Fruit fly (Drosophila melanogaster): ENCODE measurements around the gene Glyp.
A peak's percentile ranks its signal among the peaks of the same experiment; 100 is the strongest.

Gene Glyp

dm6 chr2L:2173604-2174003, 43.0 kb downstream of the Glyp start:
- no peak for TF ChIP-seq CG17801 (GFP tag; optimal IDR thresholded peaks at IDR 0.05; ENCODE audit: partially characterized antibody)

dm6 chr2L:2175090-2175830, 44.6 kb downstream of the Glyp start:
- TF ChIP-seq CG17801 (GFP tag; optimal IDR thresholded peaks at IDR 0.05; ENCODE audit: partially characterized antibody), result peak; percentile 36

- TF ChIP-seq CG17801 (GFP tag; optimal IDR thresholded peaks at IDR 0.05; ENCODE audit: partially characterized antibody), result peak; percentile 45
Measured at dm6 chr2L:2175930-2176643, 45.5 kb downstream of the Glyp start.

dm6 chr2L:2177312-2177968, 46.8 kb downstream of the Glyp start:
- no peak for TF ChIP-seq CG17801 (GFP tag; optimal IDR thresholded peaks at IDR 0.05; ENCODE audit: partially characterized antibody)

dm6 chr2L:2177969-2178809, 47.6 kb downstream of the Glyp start, which contains the start of gene aop:
Gene aop (minus strand): TSS chr2L:2178754.
- TF ChIP-seq CG17801 (GFP tag; optimal IDR thresholded peaks at IDR 0.05; ENCODE audit: partially characterized antibody), result peak; percentile 55

- TF ChIP-seq CG17801 (GFP tag; optimal IDR thresholded peaks at IDR 0.05; ENCODE audit: partially characterized antibody), result no peak
Measured at dm6 chr2L:2178810-2179143, 48.2 kb downstream of the Glyp start.

- TF ChIP-seq CG17801 (GFP tag; optimal IDR thresholded peaks at IDR 0.05; ENCODE audit: partially characterized antibody), result no peak
Measured at dm6 chr2L:2179366-2179765, 48.8 kb downstream of the Glyp start.

- TF ChIP-seq CG17801 (GFP tag; optimal IDR thresholded peaks at IDR 0.05; ENCODE audit: partially characterized antibody), result no peak
Measured at dm6 chr2L:2180120-2180539, 49.5 kb downstream of the Glyp start.

- no peak for TF ChIP-seq CG17801 (GFP tag; optimal IDR thresholded peaks at IDR 0.05; ENCODE audit: partially characterized antibody)
Measured at dm6 chr2L:2180665-2181064, 50.1 kb downstream of the Glyp start.

- TF ChIP-seq CG17801 (GFP tag; optimal IDR thresholded peaks at IDR 0.05; ENCODE audit: partially characterized antibody), result no peak
Measured at dm6 chr2L:2181971-2182643, 51.5 kb downstream of the Glyp start.

dm6 chr2L:2182735-2183340, 52.2 kb downstream of the Glyp start:
- no peak for TF ChIP-seq CG17801 (GFP tag; optimal IDR thresholded peaks at IDR 0.05; ENCODE audit: partially characterized antibody)

dm6 chr2L:2184129-2184528, 53.5 kb downstream of the Glyp start:
- TF ChIP-seq CG17801 (GFP tag; optimal IDR thresholded peaks at IDR 0.05; ENCODE audit: partially characterized antibody), result no peak

- TF ChIP-seq CG17801 (GFP tag; optimal IDR thresholded peaks at IDR 0.05; ENCODE audit: partially characterized antibody), result no peak
Measured at dm6 chr2L:2184659-2185058, 54.0 kb downstream of the Glyp start.

dm6 chr2L:2185373-2185772, 54.8 kb downstream of the Glyp start:
- no peak for TF ChIP-seq CG17801 (GFP tag; optimal IDR thresholded peaks at IDR 0.05; ENCODE audit: partially characterized antibody)
